Fruit fly (Drosophila melanogaster): Measurements from ENCODE around the gene Tollo.

- TF ChIP-seq Sp1 (GFP tag; optimal IDR thresholded peaks at IDR 0.05) (peak; percentile 34), Hnf4 (GFP tag; optimal IDR thresholded peaks at IDR 0.05) (no peak), usp (GFP tag; optimal IDR thresholded peaks at IDR 0.05) (no peak), psq (GFP tag; optimal IDR thresholded peaks at IDR 0.05) (peak; percentile 37), pan (optimal IDR thresholded peaks at IDR 0.05) (peak; percentile 46), sv (GFP tag; optimal IDR thresholded peaks at IDR 0.05) (peak; percentile 20)
Measured at dm6 chr3L:15230178-15230856, 5.1 kb upstream of the Tollo start.

Data from whole organism, wandering third instar larva.